Fruit fly (Drosophila melanogaster) whole organism, prepupa: ENCODE results near the gene amx.

Source experiments
- Blimp-1 ChIP-seq: fragments of 200-800 bp; sonication (Bioruptor generic); optimal IDR thresholded peaks from 3 replicates; lab custom pipeline; 2017; ENCODE audit warnings: missing biosample characterization, missing genetic modification characterization, mild to moderate bottlenecking, moderate library complexity, missing genetic modification reagents
- CG10631 ChIP-seq: fragments of 200-800 bp; sonication (Bioruptor generic); optimal IDR thresholded peaks from 2 replicates; lab custom pipeline; 2016; ENCODE audit warnings: missing biosample characterization, missing genetic modification characterization
- CG10669 ChIP-seq: fragments of 200-800 bp; sonication (Bioruptor generic); optimal IDR thresholded peaks from 3 replicates; lab custom pipeline; 2018; ENCODE audit warnings: missing biosample characterization, mild to moderate bottlenecking, missing genetic modification characterization, moderate library complexity
- CG11762 ChIP-seq: fragments of 200-800 bp; sonication (Bioruptor generic); optimal IDR thresholded peaks from 3 replicates; lab custom pipeline; 2016; ENCODE audit warnings: missing biosample characterization, missing genetic modification characterization; ENCODE audit not compliant: insufficient read depth
- CG11902 ChIP-seq: fragments of 200-800 bp; sonication (Bioruptor generic); optimal IDR thresholded peaks from 3 replicates; lab custom pipeline; 2016; ENCODE audit warnings: missing biosample characterization, missing genetic modification characterization
- CG15336 ChIP-seq: fragments of 200-800 bp; sonication (Bioruptor generic); IDR thresholded peaks from 2 replicates; pipeline ENCODE4 v1.3.6; 2022; ENCODE audit warnings: missing biosample characterization, missing genetic modification characterization
- CG1621 ChIP-seq: fragments of 200-800 bp; sonication (Bioruptor generic); optimal IDR thresholded peaks from 3 replicates; lab custom pipeline; 2018; ENCODE audit warnings: missing biosample characterization, mild to moderate bottlenecking, missing genetic modification characterization
- CG16779 ChIP-seq: fragments of 200-800 bp; sonication (Bioruptor generic); optimal IDR thresholded peaks from 3 replicates; lab custom pipeline; 2017; ENCODE audit warnings: missing biosample characterization, mild to moderate bottlenecking, missing genetic modification characterization
- CG3032 ChIP-seq: fragments of 200-800 bp; optimal IDR thresholded peaks from 2 replicates; lab custom pipeline; 2019; ENCODE audit warnings: missing biosample characterization, mild to moderate bottlenecking, missing genetic modification characterization, moderate library complexity
- CG31627 ChIP-seq: fragments of 200-800 bp; sonication (Bioruptor generic); optimal IDR thresholded peaks from 3 replicates; lab custom pipeline; 2016; ENCODE audit warnings: missing biosample characterization, missing genetic modification characterization
- CG32006 ChIP-seq: fragments of 200-800 bp; sonication (Bioruptor generic); optimal IDR thresholded peaks from 3 replicates; lab custom pipeline; 2017; ENCODE audit warnings: missing biosample characterization, mild to moderate bottlenecking, missing genetic modification characterization
- CG34406 ChIP-seq: fragments of 200-800 bp; sonication (Bioruptor generic); optimal IDR thresholded peaks from 3 replicates; lab custom pipeline; 2016; ENCODE audit warnings: missing biosample characterization, missing genetic modification characterization
- CG3919 ChIP-seq: fragments of 200-800 bp; sonication (Bioruptor generic); optimal IDR thresholded peaks from 3 replicates; lab custom pipeline; 2016; ENCODE audit warnings: missing biosample characterization, missing genetic modification characterization
- CG4318 ChIP-seq: fragments of 200-800 bp; sonication (Bioruptor generic); optimal IDR thresholded peaks from 3 replicates; lab custom pipeline; 2017; ENCODE audit warnings: missing biosample characterization, mild to moderate bottlenecking, missing genetic modification characterization
- CG6163 ChIP-seq: fragments of 200-800 bp; sonication (Bioruptor generic); IDR thresholded peaks from 3 replicates; pipeline ENCODE4 v1.3.6; 2022; ENCODE audit warnings: missing biosample characterization, missing genetic modification characterization
- CG6808 ChIP-seq: fragments of 200-800 bp; sonication (Bioruptor generic); optimal IDR thresholded peaks from 3 replicates; lab custom pipeline; 2017; ENCODE audit warnings: missing biosample characterization, missing genetic modification characterization, mild to moderate bottlenecking, moderate library complexity, missing genetic modification reagents
- CG6854 ChIP-seq: fragments of 200-800 bp; sonication (Bioruptor generic); optimal IDR thresholded peaks from 2 replicates; lab custom pipeline; 2017; ENCODE audit warnings: missing biosample characterization, mild to moderate bottlenecking, missing genetic modification characterization
- CG7368 ChIP-seq: fragments of 200-800 bp; sonication (Bioruptor generic); optimal IDR thresholded peaks from 3 replicates; lab custom pipeline; 2016; ENCODE audit warnings: missing biosample characterization, missing genetic modification characterization
- CG8319 ChIP-seq: fragments of 200-800 bp; sonication (Bioruptor generic); optimal IDR thresholded peaks from 3 replicates; lab custom pipeline; 2016; ENCODE audit warnings: missing biosample characterization, missing genetic modification characterization
- CG8632 ChIP-seq: fragments of 200-800 bp; sonication (Bioruptor generic); optimal IDR thresholded peaks from 3 replicates; lab custom pipeline; 2016; ENCODE audit warnings: missing biosample characterization, missing genetic modification characterization
- Eip75B ChIP-seq: fragments of 200-800 bp; sonication (Bioruptor generic); optimal IDR thresholded peaks from 3 replicates; lab custom pipeline; 2016; ENCODE audit warnings: missing biosample characterization, missing genetic modification characterization
- Eip78C ChIP-seq: fragments of 200-800 bp; sonication (Bioruptor generic); peaks from one replicate; lab custom pipeline; 2016; ENCODE audit warnings: missing biosample characterization, missing genetic modification characterization
- Eip93F ChIP-seq: fragments of 200-800 bp; sonication (Bioruptor generic); optimal IDR thresholded peaks from 2 replicates; lab custom pipeline; 2016; ENCODE audit warnings: missing biosample characterization, mild to moderate bottlenecking, missing genetic modification characterization
- Ets21C ChIP-seq: fragments of 200-800 bp; sonication (Bioruptor generic); optimal IDR thresholded peaks from 3 replicates; lab custom pipeline; 2016; ENCODE audit warnings: missing biosample characterization, missing genetic modification characterization
- Gug ChIP-seq: fragments of 200-800 bp; sonication (Bioruptor generic); IDR thresholded peaks from 2 replicates; pipeline ENCODE4 v1.3.6; 2022; ENCODE audit warnings: missing biosample characterization, missing genetic modification characterization
- Hr38 ChIP-seq: sonication (Bioruptor generic); optimal IDR thresholded peaks from 2 replicates; lab custom pipeline; 2016; ENCODE audit warnings: missing biosample characterization, missing genetic modification characterization
- Hr4 ChIP-seq: fragments of 200-800 bp; sonication (Bioruptor generic); optimal IDR thresholded peaks from 3 replicates; lab custom pipeline; 2016; ENCODE audit warnings: missing biosample characterization, missing genetic modification characterization
- Lpt ChIP-seq: fragments of 200-800 bp; sonication (Bioruptor generic); optimal IDR thresholded peaks from 3 replicates; lab custom pipeline; 2016; ENCODE audit warnings: missing biosample characterization, missing genetic modification characterization
- Met ChIP-seq: fragments of 200-800 bp; sonication (Bioruptor generic); optimal IDR thresholded peaks from 3 replicates; lab custom pipeline; 2016; ENCODE audit warnings: missing biosample characterization, missing genetic modification characterization
- OdsH ChIP-seq: fragments of 200-800 bp; sonication (Bioruptor generic); optimal IDR thresholded peaks from 3 replicates; lab custom pipeline; 2016; ENCODE audit warnings: missing biosample characterization, missing genetic modification characterization
- Smox ChIP-seq: fragments of 200-800 bp; sonication (Bioruptor generic); optimal IDR thresholded peaks from 3 replicates; lab custom pipeline; 2016; ENCODE audit warnings: missing biosample characterization, missing genetic modification characterization
- Sox14 ChIP-seq: fragments of 200-800 bp; sonication (Bioruptor generic); optimal IDR thresholded peaks from 3 replicates; lab custom pipeline; 2016; ENCODE audit warnings: missing biosample characterization, missing genetic modification characterization
- achi ChIP-seq: fragments of 200-800 bp; sonication (Bioruptor generic); optimal IDR thresholded peaks from 3 replicates; lab custom pipeline; 2016; ENCODE audit warnings: missing biosample characterization, missing genetic modification characterization
- acj6 ChIP-seq: fragments of 200-800 bp; sonication (Bioruptor generic); optimal IDR thresholded peaks from 3 replicates; lab custom pipeline; 2016; ENCODE audit warnings: missing biosample characterization, missing genetic modification characterization
- dac ChIP-seq: fragments of 200-800 bp; sonication (Bioruptor generic); optimal IDR thresholded peaks from 2 replicates; lab custom pipeline; 2017; ENCODE audit warnings: missing biosample characterization, mild to moderate bottlenecking, missing genetic modification characterization
- dsx ChIP-seq: fragments of 200-800 bp; optimal IDR thresholded peaks from 3 replicates; lab custom pipeline; 2019; ENCODE audit warnings: missing biosample characterization, mild to moderate bottlenecking, missing genetic modification characterization, moderate library complexity; ENCODE audit not compliant: poor library complexity, severe bottlenecking
- eg ChIP-seq: fragments of 200-800 bp; sonication (Bioruptor generic); IDR thresholded peaks from 3 replicates; pipeline ENCODE4 v1.3.6; 2022; ENCODE audit warnings: missing biosample characterization, missing genetic modification characterization
- fd59A ChIP-seq: fragments of 200-800 bp; sonication (Bioruptor generic); optimal IDR thresholded peaks from 2 replicates; lab custom pipeline; 2017; ENCODE audit warnings: missing biosample characterization, mild to moderate bottlenecking, missing genetic modification characterization, missing genetic modification reagents
- fd85E ChIP-seq: fragments of 200-800 bp; sonication (Bioruptor generic); optimal IDR thresholded peaks from 3 replicates; lab custom pipeline; 2016; ENCODE audit warnings: missing biosample characterization, missing genetic modification characterization
- fkh ChIP-seq: fragments of 200-800 bp; sonication (Bioruptor generic); optimal IDR thresholded peaks from 3 replicates; lab custom pipeline; 2017; ENCODE audit warnings: missing biosample characterization, mild to moderate bottlenecking, missing genetic modification characterization, moderate library complexity
- lz ChIP-seq: fragments of 200-800 bp; sonication (Bioruptor generic); optimal IDR thresholded peaks from 3 replicates; lab custom pipeline; 2016; ENCODE audit warnings: missing biosample characterization, missing genetic modification characterization
- net ChIP-seq: fragments of 200-800 bp; sonication (Bioruptor generic); optimal IDR thresholded peaks from 3 replicates; lab custom pipeline; 2016; ENCODE audit warnings: missing biosample characterization, missing genetic modification characterization
- pdm3 ChIP-seq: fragments of 200-800 bp; sonication (Bioruptor generic); optimal IDR thresholded peaks from 3 replicates; lab custom pipeline; 2016; ENCODE audit warnings: missing biosample characterization, missing genetic modification characterization
- salr ChIP-seq, 2 experiments: fragments of 200-800 bp; sonication (Bioruptor generic); optimal IDR thresholded peaks; 3 replicates each; lab custom pipeline; 2016 to 2018; ENCODE audit warnings: missing biosample characterization in 2 of 2, missing genetic modification characterization in 2 of 2, mild to moderate bottlenecking in 1 of 2
- spab ChIP-seq: fragments of 200-800 bp; sonication (Bioruptor generic); optimal IDR thresholded peaks from 2 replicates; lab custom pipeline; 2017; ENCODE audit warnings: missing biosample characterization, mild to moderate bottlenecking, missing genetic modification characterization, missing genetic modification reagents
- ss ChIP-seq, 2 experiments: fragments of 200-800 bp; sonication (Bioruptor generic); optimal IDR thresholded peaks; 2 replicates in 1 of 2; 3 replicates in 1 of 2; lab custom pipeline; 2017 to 2018; ENCODE audit warnings: mild to moderate bottlenecking in 2 of 2, missing biosample characterization in 2 of 2, missing genetic modification characterization in 2 of 2, moderate library complexity in 1 of 2
- svp ChIP-seq: fragments of 200-800 bp; sonication (Bioruptor generic); peaks from one replicate; lab custom pipeline; 2016; ENCODE audit warnings: missing biosample characterization, missing genetic modification characterization
- topi ChIP-seq: fragments of 200-800 bp; sonication (Bioruptor generic); optimal IDR thresholded peaks from 3 replicates; lab custom pipeline; 2016; ENCODE audit warnings: missing biosample characterization, missing genetic modification characterization
- vri ChIP-seq: fragments of 200-800 bp; sonication (Bioruptor generic); optimal IDR thresholded peaks from 3 replicates; lab custom pipeline; 2016; ENCODE audit warnings: missing biosample characterization, mild to moderate bottlenecking, missing genetic modification characterization

The amx gene

dm6 chrX:9223182-9223581 lies 24.0 kb downstream of the amx start, which contains the start of gene t (continued):
- TF ChIP-seq svp (GFP tag; lab: Kevin White, UChicago) (no peak), CG32006 (GFP tag; lab: Kevin White, UChicago) (peak; percentile 42), net (GFP tag; lab: Kevin White, UChicago) (no peak), CG31627 (GFP tag; lab: Kevin White, UChicago) (no peak), vri (GFP tag; lab: Kevin White, UChicago) (no peak), Smox (GFP tag; lab: Kevin White, UChicago) (no peak), Met (GFP tag; lab: Kevin White, UChicago) (no peak), Eip78C (peak; percentile 67), Hr38 (GFP tag; lab: Kevin White, UChicago) (no peak)
- TF ChIP-seq, all 60 proteins: peak for 9

DNA sequence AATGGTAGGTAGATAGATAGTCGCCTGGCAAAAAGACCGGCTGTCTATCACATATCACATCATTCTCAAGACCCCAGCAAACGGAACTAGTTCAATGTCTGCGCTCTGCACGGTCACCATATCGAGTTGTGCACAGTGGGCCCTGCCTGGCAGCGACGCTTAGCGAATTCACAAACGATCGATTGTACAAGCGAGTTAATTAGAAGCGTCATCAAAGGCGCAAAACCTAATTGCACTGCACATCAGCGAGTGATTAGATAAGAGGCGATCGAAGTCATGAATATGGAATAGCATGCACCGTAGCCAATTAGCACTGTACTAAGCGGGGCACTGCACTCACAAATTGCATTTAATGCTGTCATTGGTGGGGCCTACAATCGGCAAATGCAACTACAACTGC lies 26.7 kb downstream of the amx start:
- no peak for TF ChIP-seq fd85E (GFP tag; lab: Kevin White, UChicago)
- no peak for TF ChIP-seq CG11902 (GFP tag; lab: Kevin White, UChicago)
- peak; percentile 29 for TF ChIP-seq pdm3 (GFP tag; lab: Kevin White, UChicago)
- TF ChIP-seq topi (GFP tag; lab: Kevin White, UChicago): no peak
- peak; percentile 18 for TF ChIP-seq achi (GFP tag; lab: Kevin White, UChicago)
- TF ChIP-seq Lpt: no peak
- peak; percentile 15 for TF ChIP-seq dac
- TF ChIP-seq ss (GFP tag; optimal IDR thresholded peaks at IDR 0.05; lab: Kevin White, UChicago): no peak
- no peak for TF ChIP-seq Ets21C (GFP tag; lab: Kevin White, UChicago)
- TF ChIP-seq Hr4 (GFP tag; lab: Kevin White, UChicago): peak; percentile 36
- TF ChIP-seq CG8319: no peak
- TF ChIP-seq svp (GFP tag; lab: Kevin White, UChicago): no peak
- no peak for TF ChIP-seq dsx (GFP tag; lab: Kevin White, UChicago)
- TF ChIP-seq net (GFP tag; lab: Kevin White, UChicago): no peak
- TF ChIP-seq CG1621 (tag; lab: Kevin White, UChicago): no peak
- no peak for TF ChIP-seq vri (GFP tag; lab: Kevin White, UChicago)
- no peak for TF ChIP-seq Blimp-1 (GFP tag; lab: Kevin White, UChicago)
- no peak for TF ChIP-seq Smox (GFP tag; lab: Kevin White, UChicago)
- TF ChIP-seq CG32006 (GFP tag; lab: Kevin White, UChicago): peak; percentile 67
- peak; percentile 72 for TF ChIP-seq CG15336
- TF ChIP-seq Hr38 (GFP tag; lab: Kevin White, UChicago): no peak
- peak; percentile 78 for TF ChIP-seq eg (GFP tag; lab: Robert Waterston, UW)
- no peak for TF ChIP-seq fkh (GFP tag; lab: Kevin White, UChicago)
- TF ChIP-seq CG34406: no peak
- TF ChIP-seq CG7368: no peak
- TF ChIP-seq CG31627 (GFP tag; lab: Kevin White, UChicago): no peak
- no peak for TF ChIP-seq lz
- TF ChIP-seq Eip75B: no peak
- TF ChIP-seq CG3032 (tag; lab: Kevin White, UChicago): no peak
- TF ChIP-seq CG11762 (GFP tag; lab: Kevin White, UChicago): no peak
- peak; percentile 39 for TF ChIP-seq CG4318 (GFP tag; lab: Kevin White, UChicago)
- no peak for TF ChIP-seq spab (GFP tag; lab: Kevin White, UChicago)
- TF ChIP-seq CG10669 (GFP tag; lab: Kevin White, UChicago): no peak
- TF ChIP-seq CG6163 (GFP tag; lab: Robert Waterston, UW): peak; percentile 72
- TF ChIP-seq CG8632 (GFP tag; lab: Kevin White, UChicago): no peak
- no peak for TF ChIP-seq CG6854 (GFP tag; lab: Kevin White, UChicago)
- peak; percentile 14 for TF ChIP-seq acj6
- no peak for TF ChIP-seq CG16779 (tag; lab: Kevin White, UChicago)
- TF ChIP-seq fd59A (GFP tag; lab: Kevin White, UChicago): no peak
- no peak for TF ChIP-seq salr (GFP tag; optimal IDR thresholded peaks at IDR 0.05; lab: Kevin White, UChicago)
- 0 out of 2 replicates have a peak, but pooled peaks have one; percentile 42 for TF ChIP-seq Gug (GFP tag; lab: Robert Waterston, UW)
- peak; percentile 65 for TF ChIP-seq Eip78C
- TF ChIP-seq Eip93F (GFP tag; lab: Kevin White, UChicago): no peak
- TF ChIP-seq CG10631 (GFP tag; lab: Kevin White, UChicago): no peak
- no peak for TF ChIP-seq CG6808 (GFP tag; lab: Kevin White, UChicago)
- peak; percentile 17 for TF ChIP-seq OdsH (GFP tag; lab: Kevin White, UChicago)
- no peak for TF ChIP-seq Sox14 (GFP tag; lab: Kevin White, UChicago)
- peak; percentile 31 for TF ChIP-seq CG3919
